Fruit fly (Drosophila melanogaster): ENCODE results near the gene Usp47.

Gene Usp47

DNA sequence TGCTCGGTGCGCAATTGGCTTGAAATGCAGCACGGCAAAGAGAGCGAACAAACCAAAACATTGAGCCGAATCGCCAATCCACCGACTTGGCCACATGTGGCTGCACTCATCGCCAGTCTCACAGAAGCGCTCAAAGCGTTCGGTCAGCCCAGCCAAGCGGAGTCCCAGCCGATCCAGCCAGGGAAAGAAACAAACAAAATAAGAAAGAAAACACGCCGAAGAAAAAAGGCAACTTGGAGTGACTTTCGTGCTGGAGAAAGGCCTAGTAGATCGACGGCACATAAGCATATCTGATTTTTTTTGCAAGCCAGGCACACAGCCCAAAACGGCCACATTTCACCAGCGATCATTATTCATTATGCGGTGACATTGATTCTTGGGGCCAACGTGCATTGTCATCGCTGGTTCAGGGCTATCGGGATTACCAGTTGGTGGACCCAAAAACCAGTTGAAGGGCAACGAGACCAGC lies 49.3 kb downstream of the Usp47 start (continued):
- TF ChIP-seq dsx (GFP tag; optimal IDR thresholded peaks at IDR 0.05; ENCODE audit: poor library complexity, severe bottlenecking) (no peak), vri (GFP tag; optimal IDR thresholded peaks at IDR 0.05) (no peak), CG3032 (tag; optimal IDR thresholded peaks at IDR 0.05) (no peak), spab (GFP tag; optimal IDR thresholded peaks at IDR 0.05) (no peak), CG4318 (GFP tag; optimal IDR thresholded peaks at IDR 0.05) (no peak), Blimp-1 (GFP tag; optimal IDR thresholded peaks at IDR 0.05) (no peak), esn (GFP tag; optimal IDR thresholded peaks at IDR 0.05) (peak; percentile 8), achi (GFP tag; optimal IDR thresholded peaks at IDR 0.05) (no peak), Eip75B (GFP tag; optimal IDR thresholded peaks at IDR 0.05) (peak; percentile 59), lz (GFP tag; optimal IDR thresholded peaks at IDR 0.05) (no peak), CG7368 (GFP tag; optimal IDR thresholded peaks at IDR 0.05) (no peak), Met (GFP tag; optimal IDR thresholded peaks at IDR 0.05) (no peak), svp (GFP tag) (no peak), CG6163 (GFP tag; IDR thresholded peaks at IDR 0.05) (no peak), CG31627 (GFP tag; optimal IDR thresholded peaks at IDR 0.05) (no peak), ss (GFP tag; optimal IDR thresholded peaks at IDR 0.05) (no peak), Sox102F (GFP tag; optimal IDR thresholded peaks at IDR 0.05) (no peak), dac (GFP tag; optimal IDR thresholded peaks at IDR 0.05) (no peak), CG11902 (GFP tag; optimal IDR thresholded peaks at IDR 0.05) (no peak), eg (GFP tag; IDR thresholded peaks at IDR 0.05) (peak; percentile 51; the same call in 1 of the 3 replicates), acj6 (GFP tag; optimal IDR thresholded peaks at IDR 0.05) (no peak), Hr38 (GFP tag; optimal IDR thresholded peaks at IDR 0.05) (no peak), Eip93F (GFP tag; optimal IDR thresholded peaks at IDR 0.05) (no peak), Ets96B (tag; optimal IDR thresholded peaks at IDR 0.05) (no peak), salr (GFP tag; optimal IDR thresholded peaks at IDR 0.05) (no peak), CG15336 (GFP tag; IDR thresholded peaks at IDR 0.05) (peak; percentile 63), CG11762 (GFP tag; optimal IDR thresholded peaks at IDR 0.05; ENCODE audit: insufficient read depth) (no peak), Sox14 (GFP tag; optimal IDR thresholded peaks at IDR 0.05) (no peak), CG10669 (GFP tag; optimal IDR thresholded peaks at IDR 0.05) (no peak), CG1621 (tag; optimal IDR thresholded peaks at IDR 0.05) (peak; percentile 24), net (GFP tag; optimal IDR thresholded peaks at IDR 0.05) (no peak), CG34406 (GFP tag; optimal IDR thresholded peaks at IDR 0.05) (peak; percentile 8), CG8632 (GFP tag; optimal IDR thresholded peaks at IDR 0.05) (no peak), CG8319 (GFP tag; optimal IDR thresholded peaks at IDR 0.05) (no peak), CG6854 (GFP tag; optimal IDR thresholded peaks at IDR 0.05) (peak; percentile 24), Lpt (GFP tag; optimal IDR thresholded peaks at IDR 0.05) (peak; percentile 32), CG6808 (GFP tag; optimal IDR thresholded peaks at IDR 0.05) (no peak)

DNA sequence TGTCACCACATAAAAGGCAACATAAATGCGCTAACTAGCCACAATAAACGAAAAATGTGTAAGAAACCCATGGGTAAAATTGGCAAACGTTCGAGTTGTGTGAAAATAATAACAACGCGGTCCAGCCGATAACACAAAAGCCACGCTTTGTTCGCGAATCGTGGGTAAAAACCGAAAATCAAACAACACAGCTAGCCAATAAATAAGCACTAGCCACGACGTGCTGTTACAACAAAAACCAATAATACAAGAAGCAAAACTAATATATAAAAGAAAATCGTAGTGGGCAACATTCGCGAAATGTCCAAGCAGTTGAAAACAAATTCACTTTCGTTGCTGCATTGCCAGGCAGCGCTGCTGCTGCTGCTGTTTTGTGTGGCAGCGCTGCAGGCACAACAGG lies 50.0 kb downstream of the Usp47 start, which contains the start of gene CG42272:
CG42272 (plus strand) TSS at position 301 of the 400 bp plus-strand sequence.
- TF ChIP-seq CG6276 (GFP tag; optimal IDR thresholded peaks at IDR 0.05) (no peak), CG15336 (GFP tag; IDR thresholded peaks at IDR 0.05) (no peak), fkh (GFP tag; optimal IDR thresholded peaks at IDR 0.05) (no peak), CG1621 (tag; optimal IDR thresholded peaks at IDR 0.05) (no peak), CG11762 (GFP tag; optimal IDR thresholded peaks at IDR 0.05; ENCODE audit: insufficient read depth) (no peak), Sox102F (GFP tag; optimal IDR thresholded peaks at IDR 0.05) (no peak), Eip78C (GFP tag) (no peak), salr (GFP tag; optimal IDR thresholded peaks at IDR 0.05) (no peak), CG10631 (GFP tag; optimal IDR thresholded peaks at IDR 0.05) (no peak), Sox15 (GFP tag; optimal IDR thresholded peaks at IDR 0.05) (no peak), vri (GFP tag; optimal IDR thresholded peaks at IDR 0.05) (no peak), CG34406 (GFP tag; optimal IDR thresholded peaks at IDR 0.05) (no peak)

Data from whole organism, prepupa.